Worm (Caenorhabditis elegans) whole organism, mixed stage, embryonic: ENCODE measurements around the gene grl-11.

ENCODE experiments used
- M03D4.4 ChIP-seq: sonication (generic microtip); optimal IDR thresholded peaks from 2 replicates; lab custom pipeline; 2017; ENCODE audit warnings: mild to moderate bottlenecking, missing genetic modification characterization, missing compliant biosample characterization
- bed-3 ChIP-seq: fragments of 200-800 bp; sonication (Bioruptor generic); optimal IDR thresholded peaks from 3 replicates; lab custom pipeline; 2018; ENCODE audit warnings: mild to moderate bottlenecking, missing genetic modification characterization, moderate library complexity, missing compliant biosample characterization
- ceh-39 ChIP-seq: fragments of 150-350 bp; optimal IDR thresholded peaks from 2 replicates; lab custom pipeline; 2014; ENCODE audit warnings: missing biosample characterization, missing genetic modification characterization
- ceh-43 ChIP-seq: fragments of 200-800 bp; sonication (Bioruptor generic); optimal IDR thresholded peaks from 2 replicates; lab custom pipeline; 2018; ENCODE audit warnings: mild to moderate bottlenecking, missing genetic modification characterization, moderate library complexity, missing compliant biosample characterization
- ces-1 ChIP-seq: fragments of 150-350 bp; optimal IDR thresholded peaks from 2 replicates; lab custom pipeline; 2014; ENCODE audit warnings: missing biosample characterization, missing genetic modification reagents, missing genetic modification characterization
- cnd-1 ChIP-seq: fragments of 200-800 bp; sonication (Bioruptor generic); optimal IDR thresholded peaks from 2 replicates; lab custom pipeline; 2018; ENCODE audit warnings: mild to moderate bottlenecking, missing genetic modification characterization, missing compliant biosample characterization
- drap-1 ChIP-seq: fragments of 200-800 bp; sonication (Bioruptor generic); optimal IDR thresholded peaks from 3 replicates; lab custom pipeline; 2018; ENCODE audit warnings: mild to moderate bottlenecking, missing genetic modification characterization, missing compliant biosample characterization
- elt-1 ChIP-seq: sonication (generic microtip); optimal IDR thresholded peaks from 2 replicates; lab custom pipeline; 2017; ENCODE audit warnings: missing genetic modification characterization, mild to moderate bottlenecking, missing compliant biosample characterization, antibody characterized with exemption, moderate library complexity, borderline replicate concordance; ENCODE audit not compliant: insufficient read depth
- elt-3 ChIP-seq: fragments of 150-350 bp; optimal IDR thresholded peaks from 2 replicates; lab custom pipeline; 2014; ENCODE audit warnings: missing biosample characterization, missing genetic modification characterization
- flh-1 ChIP-seq: fragments of 200-800 bp; sonication (Bioruptor generic); optimal IDR thresholded peaks from 2 replicates; lab custom pipeline; 2018; ENCODE audit warnings: mild to moderate bottlenecking, missing genetic modification characterization, moderate library complexity, missing compliant biosample characterization
- ham-2 ChIP-seq: fragments of 200-800 bp; sonication (Bioruptor generic); optimal IDR thresholded peaks from 2 replicates; lab custom pipeline; 2018; ENCODE audit warnings: mild to moderate bottlenecking, missing genetic modification characterization, missing compliant biosample characterization
- hlh-1 ChIP-seq: fragments of 150-350 bp; optimal IDR thresholded peaks from 2 replicates; lab custom pipeline; 2014; ENCODE audit warnings: missing biosample characterization, missing genetic modification reagents, missing genetic modification characterization
- lin-13 ChIP-seq: fragments of 150-350 bp; optimal IDR thresholded peaks from 2 replicates; lab custom pipeline; 2014; ENCODE audit warnings: missing biosample characterization, missing genetic modification characterization
- lin-32 ChIP-seq: fragments of 200-800 bp; sonication (Bioruptor generic); optimal IDR thresholded peaks from 2 replicates; lab custom pipeline; 2018; ENCODE audit warnings: mild to moderate bottlenecking, missing genetic modification characterization, missing compliant biosample characterization
- lsy-2 ChIP-seq: fragments of 150-350 bp; optimal IDR thresholded peaks from 2 replicates; lab custom pipeline; 2014; ENCODE audit warnings: missing biosample characterization, missing genetic modification characterization
- mab-5 ChIP-seq: fragments of 150-350 bp; optimal IDR thresholded peaks from 2 replicates; lab custom pipeline; 2014; ENCODE audit warnings: missing biosample characterization, missing genetic modification characterization
- mep-1 ChIP-seq: fragments of 150-350 bp; optimal IDR thresholded peaks from 2 replicates; lab custom pipeline; 2017; ENCODE audit warnings: missing biosample characterization, missing genetic modification reagents, missing genetic modification characterization, inconsistent platforms
- mls-2 ChIP-seq: sonication (generic microtip); optimal IDR thresholded peaks from 2 replicates; lab custom pipeline; 2016; ENCODE audit warnings: mild to moderate bottlenecking, missing genetic modification characterization, moderate library complexity, missing compliant biosample characterization
- nhr-12 ChIP-seq: fragments of 150-350 bp; optimal IDR thresholded peaks from 2 replicates; lab custom pipeline; 2014; ENCODE audit warnings: missing biosample characterization, missing genetic modification characterization
- nhr-2 ChIP-seq: fragments of 150-350 bp; optimal IDR thresholded peaks from 2 replicates; lab custom pipeline; 2014; ENCODE audit warnings: missing biosample characterization, missing genetic modification characterization
- nhr-237 ChIP-seq: fragments of 150-350 bp; optimal IDR thresholded peaks from 2 replicates; lab custom pipeline; 2014; ENCODE audit warnings: missing biosample characterization, missing genetic modification characterization
- nhr-28 ChIP-seq: fragments of 150-350 bp; optimal IDR thresholded peaks from 2 replicates; lab custom pipeline; 2014; ENCODE audit warnings: missing biosample characterization, missing genetic modification characterization
- nhr-76 ChIP-seq: sonication (generic microtip); optimal IDR thresholded peaks from 2 replicates; lab custom pipeline; 2017; ENCODE audit warnings: missing biosample characterization, missing genetic modification characterization
- pha-4 ChIP-seq: fragments of 150-350 bp; optimal IDR thresholded peaks from 2 replicates; lab custom pipeline; 2018; ENCODE audit warnings: missing biosample characterization, missing genetic modification reagents, missing genetic modification characterization
- sem-2 ChIP-seq: fragments of 200-800 bp; sonication (Bioruptor generic); optimal IDR thresholded peaks from 2 replicates; lab custom pipeline; 2018; ENCODE audit warnings: mild to moderate bottlenecking, missing genetic modification characterization, missing compliant biosample characterization
- snpc-4 ChIP-seq: fragments of 150-350 bp; optimal IDR thresholded peaks from 2 replicates; lab custom pipeline; 2014; ENCODE audit warnings: missing biosample characterization, missing genetic modification characterization
- sptf-1 ChIP-seq: sonication (generic microtip); optimal IDR thresholded peaks from 2 replicates; lab custom pipeline; 2017; ENCODE audit warnings: mild to moderate bottlenecking, missing genetic modification characterization, moderate library complexity, missing compliant biosample characterization
- tbx-8 ChIP-seq: fragments of 200-800 bp; sonication (Bioruptor generic); optimal IDR thresholded peaks from 2 replicates; lab custom pipeline; 2018; ENCODE audit warnings: mild to moderate bottlenecking, missing genetic modification characterization, moderate library complexity, missing compliant biosample characterization
- unc-120 ChIP-seq: sonication (generic microtip); optimal IDR thresholded peaks from 2 replicates; lab custom pipeline; 2017; ENCODE audit warnings: missing genetic modification characterization, missing compliant biosample characterization; ENCODE audit not compliant: poor library complexity, severe bottlenecking
- unc-39 ChIP-seq: fragments of 150-350 bp; optimal IDR thresholded peaks from 2 replicates; lab custom pipeline; 2014; ENCODE audit warnings: missing biosample characterization, missing genetic modification characterization
- unc-62 ChIP-seq: fragments of 150-350 bp; optimal IDR thresholded peaks from 2 replicates; lab custom pipeline; 2014; ENCODE audit warnings: missing biosample characterization, missing genetic modification reagents, missing genetic modification characterization
- zip-8 ChIP-seq: fragments of 150-350 bp; optimal IDR thresholded peaks from 2 replicates; lab custom pipeline; 2014; ENCODE audit warnings: missing biosample characterization, missing genetic modification characterization
- ztf-11 ChIP-seq: fragments of 150-350 bp; optimal IDR thresholded peaks from 2 replicates; lab custom pipeline; 2014; ENCODE audit warnings: missing biosample characterization, missing genetic modification characterization

The grl-11 gene

DNA sequence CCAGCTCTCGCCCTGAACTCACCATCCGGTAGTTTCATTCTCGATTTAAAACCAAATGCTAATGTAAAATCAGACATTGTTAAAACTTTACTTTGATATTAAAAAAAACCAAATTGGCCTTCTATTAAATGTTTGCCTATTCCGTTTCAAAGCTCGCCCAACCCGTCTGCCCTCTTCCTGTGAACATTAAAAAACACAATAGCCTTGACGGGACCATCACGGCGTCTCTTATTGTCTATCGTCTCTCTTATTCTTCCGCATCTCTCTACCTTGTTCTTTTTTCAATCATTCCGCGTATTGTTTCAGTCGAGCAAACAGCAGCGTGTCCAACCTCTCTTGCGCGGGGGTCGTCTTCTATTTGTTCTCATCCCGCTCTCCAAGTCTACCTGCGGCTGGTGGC, 3.5 kb downstream of the grl-11 start, which contains the start of gene ZK512.1:
TSS of gene ZK512.1 (plus strand) at position 301 of the 400 bp plus-strand sequence.
- TF ChIP-seq ham-2 (GFP tag; lab: Kevin White, UChicago) (peak; percentile 32), nhr-12 (tag; lab: Kevin White, UChicago) (no peak), cnd-1 (tag; lab: Kevin White, UChicago) (peak; percentile 4), ces-1 (no peak), nhr-2 (tag; lab: Kevin White, UChicago) (no peak), ztf-11 (tag; lab: Kevin White, UChicago) (no peak), pha-4 (peak; percentile 24)

DNA sequence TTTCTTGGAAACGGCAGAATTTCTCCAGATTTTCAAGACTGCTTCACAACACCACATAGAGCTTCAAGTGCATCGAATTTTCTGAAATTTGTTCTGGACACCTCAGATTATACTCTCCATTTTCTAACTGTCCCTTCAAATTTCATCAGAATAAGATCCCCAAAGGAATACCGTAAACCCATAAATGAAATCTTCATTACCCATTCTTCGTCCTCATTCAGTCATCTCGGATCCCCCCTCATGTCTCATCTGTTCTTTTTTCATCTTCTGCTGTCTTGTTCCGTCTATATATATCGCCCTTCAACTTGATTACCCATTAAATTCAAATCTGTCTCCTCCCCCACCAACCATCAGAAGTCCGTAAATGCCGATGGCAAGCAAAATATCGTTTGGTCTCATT, 4.1 kb downstream of the grl-11 start:
- TF ChIP-seq bed-3 (GFP tag; lab: Kevin White, UChicago) (no peak), drap-1 (GFP tag; lab: Kevin White, UChicago) (no peak), ham-2 (GFP tag; lab: Kevin White, UChicago) (no peak), lsy-2 (tag; lab: Kevin White, UChicago) (no peak), mab-5 (no peak), sptf-1 (tag; lab: Kevin White, UChicago) (no peak), hlh-1 (tag; lab: Kevin White, UChicago) (no peak), tbx-8 (GFP tag; lab: Kevin White, UChicago) (no peak), flh-1 (GFP tag; lab: Kevin White, UChicago) (no peak), snpc-4 (tag; lab: Kevin White, UChicago) (no peak), nhr-237 (tag; lab: Kevin White, UChicago) (no peak)

DNA sequence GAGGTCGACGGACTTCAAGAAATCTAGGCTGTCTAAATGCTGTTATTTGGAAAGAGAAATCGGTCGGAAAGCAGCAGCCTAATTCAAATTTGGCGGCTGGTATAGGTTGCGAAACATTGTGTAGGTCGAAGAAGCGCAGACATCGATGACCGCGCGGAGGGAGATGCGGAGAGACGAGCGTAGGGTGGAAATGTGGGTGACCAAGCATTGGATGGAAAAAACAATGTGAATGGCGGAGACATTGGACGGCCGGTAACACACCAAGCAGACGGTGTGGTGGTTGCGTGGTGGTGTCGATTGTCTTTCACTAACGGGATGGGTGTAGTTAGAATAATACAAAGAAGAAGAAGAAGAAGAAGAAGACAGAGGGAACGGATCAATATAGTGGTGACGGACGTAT, 5.7 kb downstream of the grl-11 start:
- TF ChIP-seq zip-8 (tag; lab: Kevin White, UChicago) (peak; percentile 1), lin-13 (tag; lab: Kevin White, UChicago) (peak; percentile 48), M03D4.4 (tag; lab: Kevin White, UChicago) (peak; percentile 36), ztf-11 (tag; lab: Kevin White, UChicago) (no peak), sptf-1 (tag; lab: Kevin White, UChicago) (peak; percentile 56), nhr-2 (tag; lab: Kevin White, UChicago) (peak; percentile 77), ceh-43 (GFP tag; lab: Kevin White, UChicago) (no peak), nhr-237 (tag; lab: Kevin White, UChicago) (no peak), hlh-1 (tag; lab: Kevin White, UChicago) (no peak), mls-2 (tag; lab: Kevin White, UChicago) (peak; percentile 66), ceh-39 (tag; lab: Kevin White, UChicago) (peak; percentile 37), unc-120 (tag; lab: Kevin White, UChicago) (no peak), elt-3 (no peak), drap-1 (GFP tag; lab: Kevin White, UChicago) (peak; percentile 23), ham-2 (GFP tag; lab: Kevin White, UChicago) (peak; percentile 74), elt-1 (no peak)

DNA sequence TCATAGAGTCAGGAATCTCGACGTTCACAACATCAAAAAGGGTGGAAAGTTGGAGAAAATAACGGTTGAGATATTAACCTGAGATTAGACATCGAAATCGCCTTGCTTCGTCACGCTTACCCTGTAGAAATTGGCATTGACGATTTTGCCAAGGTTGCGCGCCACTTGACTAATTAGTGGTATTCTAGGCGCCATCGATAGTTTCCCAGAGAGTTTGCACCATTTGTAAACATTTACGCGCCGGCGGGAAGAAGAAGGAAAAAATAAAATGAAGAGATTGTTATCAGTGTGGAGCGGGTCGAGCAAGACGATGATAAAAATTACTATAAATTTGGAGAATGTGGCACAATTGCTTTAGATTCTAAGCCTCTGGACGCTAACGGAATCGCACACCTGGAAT, 7.9 kb downstream of the grl-11 start:
- TF ChIP-seq bed-3 (GFP tag; lab: Kevin White, UChicago) (no peak), cnd-1 (tag; lab: Kevin White, UChicago) (no peak), zip-8 (tag; lab: Kevin White, UChicago) (no peak), tbx-8 (GFP tag; lab: Kevin White, UChicago) (no peak), nhr-2 (tag; lab: Kevin White, UChicago) (no peak), pha-4 (no peak), unc-62 (GFP tag; lab: Kevin White, UChicago) (no peak), elt-1 (no peak), mab-5 (no peak), snpc-4 (tag; lab: Kevin White, UChicago) (no peak), unc-120 (tag; lab: Kevin White, UChicago) (no peak), hlh-1 (tag; lab: Kevin White, UChicago) (no peak), ceh-43 (GFP tag; lab: Kevin White, UChicago) (no peak), sptf-1 (tag; lab: Kevin White, UChicago) (no peak), lsy-2 (tag; lab: Kevin White, UChicago) (no peak), nhr-28 (no peak)
- TF ChIP-seq, all 35 proteins: peak for 0

DNA sequence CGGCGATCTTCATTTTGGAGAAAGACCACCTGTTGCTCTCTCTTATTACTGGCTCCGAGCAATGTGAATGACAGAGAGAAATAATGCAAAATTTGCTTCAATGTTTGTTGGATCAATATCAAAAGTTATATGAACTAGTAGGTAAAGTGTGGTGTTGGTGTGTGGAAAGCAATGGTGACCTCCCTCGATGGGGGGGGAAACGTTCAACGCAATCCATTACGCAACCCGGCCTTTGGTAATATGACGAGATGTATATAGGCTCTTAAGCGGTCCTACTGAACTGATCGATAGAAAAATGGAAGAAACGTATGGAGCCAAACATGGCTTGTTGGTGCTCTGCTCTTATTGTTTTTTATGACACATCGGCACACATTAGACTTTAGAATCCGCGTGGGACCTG, 8.4 kb downstream of the grl-11 start:
- TF ChIP-seq tbx-8 (GFP tag; lab: Kevin White, UChicago) = no peak
- peak; percentile 37 for TF ChIP-seq cnd-1 (tag; lab: Kevin White, UChicago)
- no peak for TF ChIP-seq bed-3 (GFP tag; lab: Kevin White, UChicago)
- TF ChIP-seq drap-1 (GFP tag; lab: Kevin White, UChicago) = no peak
- TF ChIP-seq mls-2 (tag; lab: Kevin White, UChicago) = no peak
- no peak for TF ChIP-seq mep-1 (tag; lab: Kevin White, UChicago)
- TF ChIP-seq pha-4 = no peak
- no peak for TF ChIP-seq ceh-43 (GFP tag; lab: Kevin White, UChicago)
- TF ChIP-seq snpc-4 (tag; lab: Kevin White, UChicago) = no peak
- no peak for TF ChIP-seq unc-120 (tag; lab: Kevin White, UChicago)
- no peak for TF ChIP-seq sptf-1 (tag; lab: Kevin White, UChicago)
- TF ChIP-seq sem-2 = no peak
- no peak for TF ChIP-seq elt-1
- TF ChIP-seq nhr-2 (tag; lab: Kevin White, UChicago) = peak; percentile 63
- no peak for TF ChIP-seq flh-1 (GFP tag; lab: Kevin White, UChicago)
- TF ChIP-seq elt-3 = no peak
- TF ChIP-seq nhr-28 = no peak
- no peak for TF ChIP-seq nhr-237 (tag; lab: Kevin White, UChicago)
- TF ChIP-seq unc-62 (GFP tag; lab: Kevin White, UChicago) = no peak
- no peak for TF ChIP-seq nhr-76
- TF ChIP-seq zip-8 (tag; lab: Kevin White, UChicago) = peak; percentile 81
- no peak for TF ChIP-seq mab-5
- no peak for TF ChIP-seq nhr-12 (tag; lab: Kevin White, UChicago)
- TF ChIP-seq ztf-11 (tag; lab: Kevin White, UChicago) = no peak
- no peak for TF ChIP-seq ceh-39 (tag; lab: Kevin White, UChicago)
- TF ChIP-seq lin-32 (GFP tag; lab: Kevin White, UChicago) = peak; percentile 36
- TF ChIP-seq lin-13 (tag; lab: Kevin White, UChicago) = no peak
- TF ChIP-seq hlh-1 (tag; lab: Kevin White, UChicago) = peak; percentile 17
- no peak for TF ChIP-seq ham-2 (GFP tag; lab: Kevin White, UChicago)
- TF ChIP-seq lsy-2 (tag; lab: Kevin White, UChicago) = no peak
- TF ChIP-seq unc-39 (tag; lab: Kevin White, UChicago) = no peak
- TF ChIP-seq ces-1 = no peak
- no peak for TF ChIP-seq M03D4.4 (tag; lab: Kevin White, UChicago)
